Worm (Caenorhabditis elegans) whole organism, mixed stage, embryonic: ENCODE measurements around the gene srz-12.
A peak's percentile ranks its signal among the peaks of the same experiment; 100 is the strongest.

Experiments used
- bed-3 ChIP-seq: fragments of 200-800 bp; sonication (Bioruptor generic); optimal IDR thresholded peaks from 3 replicates; lab custom pipeline; 2018; ENCODE audit warnings: mild to moderate bottlenecking, missing genetic modification characterization, moderate library complexity, missing compliant biosample characterization
- ces-1 ChIP-seq: fragments of 150-350 bp; optimal IDR thresholded peaks from 2 replicates; lab custom pipeline; 2014; ENCODE audit warnings: missing biosample characterization, missing genetic modification reagents, missing genetic modification characterization
- elt-1 ChIP-seq: sonication (generic microtip); optimal IDR thresholded peaks from 2 replicates; lab custom pipeline; 2017; ENCODE audit warnings: missing genetic modification characterization, mild to moderate bottlenecking, missing compliant biosample characterization, antibody characterized with exemption, moderate library complexity, borderline replicate concordance; ENCODE audit not compliant: insufficient read depth
- hlh-1 ChIP-seq: fragments of 150-350 bp; optimal IDR thresholded peaks from 2 replicates; lab custom pipeline; 2014; ENCODE audit warnings: missing biosample characterization, missing genetic modification reagents, missing genetic modification characterization
- mls-2 ChIP-seq: sonication (generic microtip); optimal IDR thresholded peaks from 2 replicates; lab custom pipeline; 2016; ENCODE audit warnings: mild to moderate bottlenecking, missing genetic modification characterization, moderate library complexity, missing compliant biosample characterization
- nhr-12 ChIP-seq: fragments of 150-350 bp; optimal IDR thresholded peaks from 2 replicates; lab custom pipeline; 2014; ENCODE audit warnings: missing biosample characterization, missing genetic modification characterization
- nhr-237 ChIP-seq: fragments of 150-350 bp; optimal IDR thresholded peaks from 2 replicates; lab custom pipeline; 2014; ENCODE audit warnings: missing biosample characterization, missing genetic modification characterization
- nhr-28 ChIP-seq: fragments of 150-350 bp; optimal IDR thresholded peaks from 2 replicates; lab custom pipeline; 2014; ENCODE audit warnings: missing biosample characterization, missing genetic modification characterization
- nhr-76 ChIP-seq: sonication (generic microtip); optimal IDR thresholded peaks from 2 replicates; lab custom pipeline; 2017; ENCODE audit warnings: missing biosample characterization, missing genetic modification characterization
- pha-4 ChIP-seq: fragments of 150-350 bp; optimal IDR thresholded peaks from 2 replicates; lab custom pipeline; 2018; ENCODE audit warnings: missing biosample characterization, missing genetic modification reagents, missing genetic modification characterization
- sptf-1 ChIP-seq: sonication (generic microtip); optimal IDR thresholded peaks from 2 replicates; lab custom pipeline; 2017; ENCODE audit warnings: mild to moderate bottlenecking, missing genetic modification characterization, moderate library complexity, missing compliant biosample characterization
- unc-39 ChIP-seq: fragments of 150-350 bp; optimal IDR thresholded peaks from 2 replicates; lab custom pipeline; 2014; ENCODE audit warnings: missing biosample characterization, missing genetic modification characterization
- unc-62 ChIP-seq: fragments of 150-350 bp; optimal IDR thresholded peaks from 2 replicates; lab custom pipeline; 2014; ENCODE audit warnings: missing biosample characterization, missing genetic modification reagents, missing genetic modification characterization
- ztf-11 ChIP-seq: fragments of 150-350 bp; optimal IDR thresholded peaks from 2 replicates; lab custom pipeline; 2014; ENCODE audit warnings: missing biosample characterization, missing genetic modification characterization

DNA sequence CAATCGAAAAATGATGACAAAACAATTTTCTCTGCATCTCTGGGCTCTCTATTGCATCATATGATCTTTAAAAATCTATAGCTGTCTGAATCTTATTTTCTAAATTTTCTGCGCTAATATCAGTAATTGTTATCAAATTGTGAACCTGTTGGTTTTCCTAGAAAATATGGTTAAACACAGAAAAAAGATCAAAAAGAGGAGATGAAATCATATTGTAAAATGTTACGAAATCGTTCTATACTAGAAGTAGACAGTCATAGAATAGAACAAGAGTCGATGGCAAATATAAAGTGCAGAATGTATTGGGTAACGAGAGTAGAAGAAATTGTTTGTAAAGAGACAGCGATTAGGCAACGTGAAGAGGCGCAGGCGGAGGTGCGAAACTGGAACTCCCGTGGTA lies 18.2 kb upstream of the srz-12 start:
- TF ChIP-seq sptf-1 (no peak), bed-3 (GFP tag; lab: Kevin White, UChicago) (no peak), nhr-76 (no peak), ztf-11 (tag; lab: Kevin White, UChicago) (no peak), nhr-12 (tag; lab: Kevin White, UChicago) (no peak), unc-39 (tag; lab: Kevin White, UChicago) (no peak), unc-62 (no peak), hlh-1 (tag; lab: Kevin White, UChicago) (no peak), elt-1 (tag; lab: Kevin White, UChicago) (no peak), nhr-28 (tag; lab: Kevin White, UChicago) (no peak), ces-1 (GFP tag; lab: Kevin White, UChicago) (no peak), pha-4 (tag; lab: Kevin White, UChicago) (no peak), nhr-237 (tag; lab: Kevin White, UChicago) (peak; percentile 57), mls-2 (tag; lab: Kevin White, UChicago) (no peak)
